Worm (Caenorhabditis elegans) whole organism, L2 larva: ENCODE data around the gene fbxc-7.
"Not testable (repeated sequence)": the region's sequence is repeated elsewhere in the genome, so short reads cannot be mapped to it uniquely, and the experiment has no call there.

Experiments used
- C34F6.9 ChIP-seq: fragments of 150-350 bp; optimal IDR thresholded peaks from 2 replicates; lab custom pipeline; 2014; ENCODE audit warnings: missing biosample characterization, missing genetic modification characterization
- Y55F3AM.14 ChIP-seq: fragments of 200-800 bp; sonication (Bioruptor generic); optimal IDR thresholded peaks from 2 replicates; lab custom pipeline; 2018; ENCODE audit warnings: mild to moderate bottlenecking, missing genetic modification characterization, missing compliant biosample characterization
- ZK546.5 ChIP-seq: sonication (generic microtip); optimal IDR thresholded peaks from 2 replicates; lab custom pipeline; 2017; ENCODE audit warnings: missing biosample characterization, missing genetic modification characterization
- alr-1 ChIP-seq: fragments of 150-350 bp; optimal IDR thresholded peaks from 2 replicates; lab custom pipeline; 2014; ENCODE audit warnings: missing biosample characterization, missing genetic modification characterization
- aly-2 ChIP-seq: fragments of 150-350 bp; optimal IDR thresholded peaks from 2 replicates; lab custom pipeline; 2014; ENCODE audit warnings: missing biosample characterization, missing genetic modification characterization
- ama-1 ChIP-seq: fragments of 150-350 bp; optimal IDR thresholded peaks from 2 replicates; lab custom pipeline; 2018; ENCODE audit warnings: inconsistent platforms
- ceh-82 ChIP-seq: fragments of 150-350 bp; optimal IDR thresholded peaks from 2 replicates; lab custom pipeline; 2014; ENCODE audit warnings: missing biosample characterization, missing genetic modification characterization
- dmd-4 ChIP-seq: sonication (generic microtip); optimal IDR thresholded peaks from 2 replicates; lab custom pipeline; 2017; ENCODE audit warnings: missing biosample characterization, missing genetic modification characterization
- elt-3 ChIP-seq: sonication (generic microtip); optimal IDR thresholded peaks from 2 replicates; lab custom pipeline; 2017; ENCODE audit warnings: missing biosample characterization, missing genetic modification characterization
- fos-1 ChIP-seq: fragments of 150-350 bp; optimal IDR thresholded peaks from 2 replicates; lab custom pipeline; 2014; ENCODE audit warnings: missing biosample characterization, missing genetic modification characterization
- lin-11 ChIP-seq: fragments of 150-350 bp; sonication (generic microtip); optimal IDR thresholded peaks from 2 replicates; lab custom pipeline; 2014; ENCODE audit warnings: missing biosample characterization, missing genetic modification characterization, inconsistent platforms, mixed read lengths
- lin-13 ChIP-seq: fragments of 150-350 bp; optimal IDR thresholded peaks from 2 replicates; lab custom pipeline; 2014; ENCODE audit warnings: missing biosample characterization, missing genetic modification reagents, missing genetic modification characterization
- lsy-2 ChIP-seq, 2 experiments: fragments of 150-350 bp in 1 of 2; sonication (generic microtip) in 1 of 2; optimal IDR thresholded peaks; 2 replicates each; lab custom pipeline; 2014 to 2017; ENCODE audit warnings: missing biosample characterization in 2 of 2, missing genetic modification characterization in 2 of 2
- mab-5 ChIP-seq: fragments of 150-350 bp; optimal IDR thresholded peaks from 2 replicates; lab custom pipeline; 2014; ENCODE audit warnings: missing biosample characterization, missing genetic modification characterization
- mbf-1 ChIP-seq: sonication (generic microtip); optimal IDR thresholded peaks from 2 replicates; lab custom pipeline; 2017; ENCODE audit warnings: missing biosample characterization, missing genetic modification characterization
- mdl-1 ChIP-seq, 2 experiments: fragments of 150-350 bp in 1 of 2; sonication (generic microtip) in 1 of 2; optimal IDR thresholded peaks; 2 replicates each; lab custom pipeline; 2017; ENCODE audit warnings: missing biosample characterization in 2 of 2, missing genetic modification characterization in 2 of 2
- nhr-10 ChIP-seq: sonication (generic microtip); optimal IDR thresholded peaks from 2 replicates; lab custom pipeline; 2017; ENCODE audit warnings: missing biosample characterization, missing genetic modification characterization
- nhr-12 ChIP-seq: fragments of 150-350 bp; optimal IDR thresholded peaks from 2 replicates; lab custom pipeline; 2014; ENCODE audit warnings: missing biosample characterization, missing genetic modification characterization
- nhr-21 ChIP-seq: fragments of 150-350 bp; optimal IDR thresholded peaks from 2 replicates; lab custom pipeline; 2014; ENCODE audit warnings: missing biosample characterization, missing genetic modification characterization
- nhr-23 ChIP-seq: fragments of 150-350 bp; optimal IDR thresholded peaks from 2 replicates; lab custom pipeline; 2014; ENCODE audit warnings: missing biosample characterization, missing genetic modification reagents, missing genetic modification characterization
- nhr-25 ChIP-seq: fragments of 150-350 bp; sonication (generic microtip); optimal IDR thresholded peaks from 3 replicates; lab custom pipeline; 2014; ENCODE audit warnings: missing biosample characterization, missing genetic modification characterization
- nhr-6 ChIP-seq: fragments of 150-350 bp; optimal IDR thresholded peaks from 2 replicates; lab custom pipeline; 2014; ENCODE audit warnings: missing biosample characterization, missing genetic modification characterization
- nhr-77 ChIP-seq: fragments of 150-350 bp; optimal IDR thresholded peaks from 2 replicates; lab custom pipeline; 2014; ENCODE audit warnings: missing biosample characterization, missing genetic modification characterization
- sem-4 ChIP-seq: fragments of 150-350 bp; optimal IDR thresholded peaks from 2 replicates; lab custom pipeline; 2014; ENCODE audit warnings: missing biosample characterization, missing genetic modification reagents, missing genetic modification characterization
- skn-1 ChIP-seq: sonication (generic microtip); optimal IDR thresholded peaks from 2 replicates; lab custom pipeline; 2017; ENCODE audit warnings: missing biosample characterization, missing genetic modification characterization
- sma-3 ChIP-seq: sonication (generic microtip); optimal IDR thresholded peaks from 2 replicates; lab custom pipeline; 2016; ENCODE audit warnings: missing genetic modification reagents, missing genetic modification characterization, missing compliant biosample characterization
- unc-55 ChIP-seq: fragments of 150-350 bp; sonication (generic microtip); optimal IDR thresholded peaks from 3 replicates; lab custom pipeline; 2014; ENCODE audit warnings: missing biosample characterization, missing genetic modification reagents, missing genetic modification characterization
- unc-62 ChIP-seq: fragments of 150-350 bp; optimal IDR thresholded peaks from 2 replicates; lab custom pipeline; 2014; ENCODE audit warnings: missing biosample characterization, missing genetic modification reagents, missing genetic modification characterization
- zag-1 ChIP-seq: fragments of 150-350 bp; optimal IDR thresholded peaks from 2 replicates; lab custom pipeline; 2014; ENCODE audit warnings: missing biosample characterization, missing genetic modification characterization
- ztf-1 ChIP-seq: fragments of 200-800 bp; sonication (Bioruptor generic); conservative IDR thresholded peaks from 2 replicates; pipeline ENCODE4 v1.3.6; 2022; ENCODE audit warnings: missing genetic modification characterization, missing compliant biosample characterization
- ztf-11 ChIP-seq: sonication (generic microtip); optimal IDR thresholded peaks from 2 replicates; lab custom pipeline; 2017; ENCODE audit warnings: missing biosample characterization, missing genetic modification characterization
- ztf-4 ChIP-seq: fragments of 150-350 bp; optimal IDR thresholded peaks from 2 replicates; lab custom pipeline; 2014; ENCODE audit warnings: missing biosample characterization, missing genetic modification characterization

The fbxc-7 gene

DNA sequence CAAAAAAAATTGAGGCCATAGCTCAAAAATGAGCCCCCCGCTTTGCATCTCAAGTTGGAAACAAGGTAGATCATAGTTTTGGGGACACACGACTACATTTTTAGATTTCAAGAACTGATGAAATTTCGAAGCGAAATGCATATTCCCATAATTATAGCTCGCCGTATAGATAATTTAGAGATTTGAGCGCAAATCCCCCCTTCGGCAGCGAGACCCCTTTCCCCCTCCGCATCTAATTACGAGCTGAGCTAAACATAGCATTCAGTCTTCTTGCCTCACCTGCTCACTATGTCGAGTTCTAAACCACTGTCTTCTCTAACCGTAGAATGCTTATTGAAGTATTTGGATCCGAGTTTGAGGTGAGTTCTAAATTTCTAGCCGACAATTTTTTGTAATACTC lies 24.4 kb downstream of the fbxc-7 start, which contains the start of the genes fbxc-17 and fbxc-15:
Gene fbxc-17 (minus strand): TSS at position 101 of the 400 bp plus-strand sequence.
Gene fbxc-15 (plus strand): TSS at position 289 of the 400 bp plus-strand sequence.
- TF ChIP-seq nhr-23 (tag; lab: Kevin White, UChicago) (no peak), unc-62 (GFP tag; lab: Kevin White, UChicago) (no peak), sma-3 (GFP tag; lab: Kevin White, UChicago) (no peak), elt-3 (tag; lab: Kevin White, UChicago) (no peak), mdl-1 (tag; optimal IDR thresholded peaks at IDR 0.05; lab: Kevin White, UChicago) (no peak), ceh-82 (tag; lab: Kevin White, UChicago) (no peak), lsy-2 (tag; optimal IDR thresholded peaks at IDR 0.05; lab: Kevin White, UChicago) (no peak), skn-1 (no peak), ztf-4 (tag; lab: Kevin White, UChicago) (no peak), nhr-21 (tag; lab: Kevin White, UChicago) (no peak), Y55F3AM.14 (no peak), C34F6.9 (no peak), unc-55 (GFP tag; lab: Kevin White, UChicago) (no peak), nhr-12 (no peak), fos-1 (tag; lab: Kevin White, UChicago) (no peak), ama-1 (no peak)
- TF ChIP-seq, all 48 proteins: peak for 0

DNA sequence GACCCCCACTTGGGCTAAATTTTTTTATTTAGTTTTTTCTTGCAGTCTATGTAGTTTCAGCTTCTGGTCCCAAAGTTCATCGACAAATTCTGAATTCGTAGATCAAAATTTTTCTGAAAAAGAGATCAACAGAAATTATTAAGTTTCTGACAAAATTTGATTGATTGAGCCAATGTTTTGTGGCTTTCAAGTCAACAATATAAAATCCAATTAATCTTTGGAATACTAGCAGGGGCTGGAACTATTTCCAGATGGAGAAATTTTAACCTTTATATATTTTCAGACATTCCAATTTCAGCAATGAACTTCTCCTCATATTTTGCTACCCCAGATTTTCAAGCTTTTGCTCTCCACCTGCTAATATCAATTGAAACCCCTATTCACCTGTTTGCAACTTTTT lies 28.1 kb downstream of the fbxc-7 start, which contains the start of gene srh-274:
Gene srh-274 (plus strand): TSS at position 301 of the 400 bp plus-strand sequence.
- no peak for TF ChIP-seq nhr-12
- no peak for TF ChIP-seq ztf-11
- TF ChIP-seq, all 48 proteins: peak for 0

ce11 chrII:985703-986102 lies 31.0 kb downstream of the fbxc-7 start, which contains the start of gene fbxc-40:
Gene fbxc-40 (plus strand): TSS chrII:986003.
- TF ChIP-seq lsy-2 (tag; optimal IDR thresholded peaks at IDR 0.05; lab: Kevin White, UChicago); nhr-21 (tag; lab: Kevin White, UChicago); ama-1: not testable (repeated sequence)

DNA sequence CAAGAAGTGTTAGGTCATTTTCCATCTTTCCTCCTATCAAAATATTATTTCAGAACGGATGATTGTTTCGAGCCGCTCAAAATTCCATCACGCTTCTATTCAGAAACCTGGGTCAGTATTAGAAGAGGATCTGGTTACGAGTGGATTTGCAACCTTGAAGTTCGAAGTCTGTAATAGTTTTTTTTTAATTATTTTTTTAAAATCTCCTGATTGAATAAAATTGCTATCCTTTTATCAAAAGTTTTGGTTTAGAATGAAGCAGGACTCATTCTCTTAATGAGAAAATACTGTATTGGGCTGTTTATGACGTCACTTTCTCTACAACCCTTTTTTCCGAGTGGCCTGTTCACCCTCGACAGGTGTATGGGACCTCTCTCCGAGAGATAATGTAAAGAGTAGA lies 33.7 kb downstream of the fbxc-7 start, which contains the start of gene fbxc-39:
Gene fbxc-39 (plus strand): TSS at position 301 of the 400 bp plus-strand sequence.
- TF ChIP-seq lin-11 (tag; lab: Kevin White, UChicago): no peak
- TF ChIP-seq lin-13: no peak
- no peak for TF ChIP-seq ama-1
- no peak for TF ChIP-seq sem-4 (tag; lab: Kevin White, UChicago)

DNA sequence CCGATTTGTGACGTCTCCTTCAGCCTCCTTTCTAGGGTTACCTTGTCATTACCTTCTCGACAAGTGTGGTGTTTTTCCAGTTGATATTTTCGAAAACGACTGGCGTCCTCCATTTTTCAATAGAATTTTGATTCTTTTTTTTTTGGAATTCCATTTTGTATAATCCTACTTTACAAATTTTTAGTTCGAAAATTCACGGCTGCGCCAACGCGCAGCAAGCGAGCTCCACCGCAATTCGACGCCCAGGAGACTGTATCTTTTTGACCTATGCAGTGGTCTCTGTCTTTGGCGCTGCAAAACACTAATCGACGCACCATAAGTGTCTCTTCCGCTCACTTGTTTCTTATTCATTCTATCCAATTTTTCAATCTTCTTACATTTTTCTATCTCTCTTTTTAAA lies 36.6 kb downstream of the fbxc-7 start, which contains the start of gene fbxc-42:
Gene fbxc-42 (plus strand): TSS at position 301 of the 400 bp plus-strand sequence.
- TF ChIP-seq aly-2 (tag; lab: Kevin White, UChicago) (no peak), nhr-77 (no peak), mab-5 (tag; lab: Kevin White, UChicago) (no peak), sma-3 (GFP tag; lab: Kevin White, UChicago) (no peak), lin-13 (no peak), mbf-1 (no peak), nhr-25 (tag; lab: Kevin White, UChicago) (no peak), ztf-1 (GFP tag; lab: Robert Waterston, UW) (no peak), lsy-2 (tag; optimal IDR thresholded peaks at IDR 0.05; lab: Kevin White, UChicago) (no peak), unc-62 (GFP tag; lab: Kevin White, UChicago) (no peak), nhr-12 (no peak), dmd-4 (tag; lab: Kevin White, UChicago) (no peak), alr-1 (tag; lab: Kevin White, UChicago) (no peak), ceh-82 (tag; lab: Kevin White, UChicago) (no peak), elt-3 (tag; lab: Kevin White, UChicago) (no peak)

DNA sequence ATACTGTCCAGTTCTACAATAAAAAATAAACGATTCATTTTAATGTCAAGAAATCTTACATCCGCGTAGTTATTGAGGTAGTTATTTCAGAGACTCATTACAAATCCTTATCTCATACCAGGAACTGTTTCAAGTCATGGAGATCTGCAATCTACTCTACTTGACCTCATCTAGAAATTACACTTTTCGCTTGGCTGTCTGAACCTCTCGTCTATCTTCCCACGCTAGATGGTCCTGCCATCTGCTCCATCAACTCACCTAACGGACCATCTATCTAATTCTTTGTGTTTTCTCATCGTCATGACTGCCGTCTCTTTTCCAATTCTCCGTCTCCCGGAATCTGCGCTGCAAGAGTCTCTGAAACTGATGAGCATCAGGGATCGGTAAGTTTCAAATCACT lies 39.5 kb downstream of the fbxc-7 start, which contains the start of gene F45D11.7:
Gene F45D11.7 (plus strand): TSS at position 301 of the 400 bp plus-strand sequence.
- TF ChIP-seq C34F6.9; nhr-10; nhr-6 (tag; lab: Kevin White, UChicago): not testable (repeated sequence)

DNA sequence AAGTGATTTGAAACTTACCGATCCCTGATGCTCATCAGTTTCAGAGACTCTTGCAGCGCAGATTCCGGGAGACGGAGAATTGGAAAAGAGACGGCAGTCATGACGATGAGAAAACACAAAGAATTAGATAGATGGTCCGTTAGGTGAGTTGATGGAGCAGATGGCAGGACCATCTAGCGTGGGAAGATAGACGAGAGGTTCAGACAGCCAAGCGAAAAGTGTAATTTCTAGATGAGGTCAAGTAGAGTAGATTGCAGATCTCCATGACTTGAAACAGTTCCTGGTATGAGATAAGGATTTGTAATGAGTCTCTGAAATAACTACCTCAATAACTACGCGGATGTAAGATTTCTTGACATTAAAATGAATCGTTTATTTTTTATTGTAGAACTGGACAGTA lies 41.4 kb downstream of the fbxc-7 start, which contains the start of gene F45D11.11:
Gene F45D11.11 (minus strand): TSS at position 101 of the 400 bp plus-strand sequence.
- TF ChIP-seq zag-1 (tag; lab: Kevin White, UChicago); ZK546.5 (tag; lab: Kevin White, UChicago); ama-1: not testable (repeated sequence)
